Worm (Caenorhabditis elegans): ENCODE data around the gene F42A9.6.

ce11 chrIV:8611886-8612542 lies 3.0 kb downstream of the F42A9.6 start, which contains the start of the genes F42A9.17 and cyp-33E2:
- TF ChIP-seq med-1 (GFP tag; optimal IDR thresholded peaks at IDR 0.05; ENCODE audit: insufficient read depth) (no peak), flt-1 (GFP tag; IDR thresholded peaks at IDR 0.05) (no peak)
